Worm (Caenorhabditis elegans) whole organism, L2 larva: ENCODE results near the gene grl-7.

Source experiments
- F13H6.1 ChIP-seq: sonication (generic microtip); optimal IDR thresholded peaks from 2 replicates; lab custom pipeline; 2016; ENCODE audit warnings: missing genetic modification characterization, missing compliant biosample characterization
- ZK546.5 ChIP-seq: sonication (generic microtip); optimal IDR thresholded peaks from 2 replicates; lab custom pipeline; 2017; ENCODE audit warnings: missing biosample characterization, missing genetic modification characterization
- ama-1 ChIP-seq: fragments of 150-350 bp; optimal IDR thresholded peaks from 2 replicates; lab custom pipeline; 2018; ENCODE audit warnings: inconsistent platforms
- ceh-82 ChIP-seq: fragments of 150-350 bp; optimal IDR thresholded peaks from 2 replicates; lab custom pipeline; 2014; ENCODE audit warnings: missing biosample characterization, missing genetic modification characterization
- dmd-4 ChIP-seq: sonication (generic microtip); optimal IDR thresholded peaks from 2 replicates; lab custom pipeline; 2017; ENCODE audit warnings: missing biosample characterization, missing genetic modification characterization
- egl-27 ChIP-seq: sonication (generic microtip); optimal IDR thresholded peaks from 3 replicates; lab custom pipeline; 2017; ENCODE audit warnings: missing biosample characterization, missing genetic modification reagents, missing genetic modification characterization
- lsy-2 ChIP-seq, 2 experiments: fragments of 150-350 bp in 1 of 2; sonication (generic microtip) in 1 of 2; optimal IDR thresholded peaks; 2 replicates each; lab custom pipeline; 2014 to 2017; ENCODE audit warnings: missing biosample characterization in 2 of 2, missing genetic modification characterization in 2 of 2
- nhr-10 ChIP-seq: sonication (generic microtip); optimal IDR thresholded peaks from 2 replicates; lab custom pipeline; 2017; ENCODE audit warnings: missing biosample characterization, missing genetic modification characterization
- nhr-23 ChIP-seq: fragments of 150-350 bp; optimal IDR thresholded peaks from 2 replicates; lab custom pipeline; 2014; ENCODE audit warnings: missing biosample characterization, missing genetic modification reagents, missing genetic modification characterization
- nhr-237 ChIP-seq: fragments of 150-350 bp; optimal IDR thresholded peaks from 2 replicates; lab custom pipeline; 2014; ENCODE audit warnings: missing biosample characterization, missing genetic modification characterization
- unc-62 ChIP-seq: fragments of 150-350 bp; optimal IDR thresholded peaks from 2 replicates; lab custom pipeline; 2014; ENCODE audit warnings: missing biosample characterization, missing genetic modification reagents, missing genetic modification characterization
- zag-1 ChIP-seq: fragments of 150-350 bp; optimal IDR thresholded peaks from 2 replicates; lab custom pipeline; 2014; ENCODE audit warnings: missing biosample characterization, missing genetic modification characterization

ce11 chrV:11386428-11386827, 39.6 kb upstream of the grl-7 start, which contains the start of gene F55C10.4:
- TF ChIP-seq lsy-2 (tag; optimal IDR thresholded peaks at IDR 0.05; lab: Kevin White, UChicago) (no peak), zag-1 (tag; lab: Kevin White, UChicago) (no peak), egl-27 (no peak), nhr-23 (tag; lab: Kevin White, UChicago) (no peak), nhr-237 (tag; lab: Kevin White, UChicago) (no peak), ZK546.5 (tag; lab: Kevin White, UChicago) (no peak), dmd-4 (tag; lab: Kevin White, UChicago) (no peak), ama-1 (no peak), nhr-10 (tag; lab: Kevin White, UChicago) (no peak), F13H6.1 (tag; lab: Kevin White, UChicago) (no peak), ceh-82 (tag; lab: Kevin White, UChicago) (no peak), unc-62 (no peak)
